Worm (Caenorhabditis elegans): ENCODE measurements around the gene end-3.

- TF ChIP-seq egl-27 (tag; optimal IDR thresholded peaks at IDR 0.05) (no peak), pqm-1 (tag; optimal IDR thresholded peaks at IDR 0.05) (no peak), fkh-10 (GFP tag; optimal IDR thresholded peaks at IDR 0.05) (no peak), fos-1 (tag; optimal IDR thresholded peaks at IDR 0.05) (no peak), nhr-11 (tag; optimal IDR thresholded peaks at IDR 0.05) (no peak), mef-2 (tag; optimal IDR thresholded peaks at IDR 0.05) (no peak), lin-13 (GFP tag; optimal IDR thresholded peaks at IDR 0.05) (no peak), snpc-4 (tag; optimal IDR thresholded peaks at IDR 0.05) (no peak), nhr-28 (tag; optimal IDR thresholded peaks at IDR 0.05) (no peak), ztf-11 (tag; optimal IDR thresholded peaks at IDR 0.05) (no peak), hpl-2 (GFP tag; optimal IDR thresholded peaks at IDR 0.05) (no peak), ztf-4 (tag; optimal IDR thresholded peaks at IDR 0.05) (no peak), unc-62 (GFP tag; optimal IDR thresholded peaks at IDR 0.05) (no peak)
Measured at ce11 chrV:13993478-13993877, 21.0 kb upstream of the end-3 start.
